Worm (Caenorhabditis elegans): ENCODE measurements around the gene F32D8.7.

ce11 chrV:10862457-10863097 is 35.7 kb upstream of the F32D8.7 start:
- TF ChIP-seq flt-1 (GFP tag; IDR thresholded peaks at IDR 0.05) (no peak), ets-7 (tag; optimal IDR thresholded peaks at IDR 0.05) (no peak), ama-1 (optimal IDR thresholded peaks at IDR 0.05) (no peak), tra-4 (tag; optimal IDR thresholded peaks at IDR 0.05) (no peak), pes-1 (GFP tag; IDR thresholded peaks at IDR 0.05) (no peak), B0310.2 (tag; optimal IDR thresholded peaks at IDR 0.05) (no peak), hmg-4 (GFP tag; optimal IDR thresholded peaks at IDR 0.05) (no peak), hnd-1 (tag; optimal IDR thresholded peaks at IDR 0.05) (no peak), scrt-1 (GFP tag; IDR thresholded peaks at IDR 0.05) (no peak), sea-1 (GFP tag; conservative IDR thresholded peaks at IDR 0.05) (no peak), ceh-36 (tag; optimal IDR thresholded peaks at IDR 0.05) (no peak), aly-1 (tag; optimal IDR thresholded peaks at IDR 0.05) (no peak)
